Worm (Caenorhabditis elegans) whole organism, L4 larva: ENCODE data around the gene srh-127.

Experiments
- D1046.2 ChIP-seq: fragments of 200-800 bp; sonication (Bioruptor generic); IDR thresholded peaks from 2 replicates; pipeline ENCODE4 v1.3.6; 2022; ENCODE audit warnings: missing genetic modification characterization, missing compliant biosample characterization
- F37D6.2 ChIP-seq: sonication (generic microtip); optimal IDR thresholded peaks from 2 replicates; lab custom pipeline; 2016; ENCODE audit warnings: mild to moderate bottlenecking, missing genetic modification characterization, missing compliant biosample characterization
- F44E2.7 ChIP-seq: fragments of 200-800 bp; sonication (Bioruptor generic); IDR thresholded peaks from 2 replicates; pipeline ENCODE4 v2.1.2; 2022; ENCODE audit warnings: missing genetic modification characterization, missing compliant biosample characterization
- Y5F2A.4 ChIP-seq: fragments of 200-800 bp; sonication (Bioruptor generic); optimal IDR thresholded peaks from 2 replicates; lab custom pipeline; 2018; ENCODE audit warnings: mild to moderate bottlenecking, missing genetic modification characterization, missing compliant biosample characterization
- ZK337.2 ChIP-seq: fragments of 200-800 bp; sonication (Bioruptor generic); IDR thresholded peaks from 2 replicates; pipeline ENCODE4 v1.3.6; 2022; ENCODE audit warnings: missing genetic modification reagents, missing genetic modification characterization, missing compliant biosample characterization
- ZK546.5 ChIP-seq, 2 experiments: sonication (generic microtip); optimal IDR thresholded peaks; 2 replicates each; lab custom pipeline; 2017; ENCODE audit warnings: missing biosample characterization in 2 of 2, missing genetic modification characterization in 2 of 2
- aha-1 ChIP-seq: fragments of 150-350 bp; peaks from one replicate; lab custom pipeline; 2014; ENCODE audit warnings: missing biosample characterization, missing genetic modification characterization
- attf-4 ChIP-seq: sonication (generic microtip); optimal IDR thresholded peaks from 3 replicates; lab custom pipeline; 2017; ENCODE audit warnings: missing biosample characterization, missing genetic modification characterization
- ceh-32 ChIP-seq: sonication (generic microtip); optimal IDR thresholded peaks from 2 replicates; lab custom pipeline; 2016; ENCODE audit warnings: mild to moderate bottlenecking, missing genetic modification characterization, missing compliant biosample characterization; ENCODE audit not compliant: poor library complexity
- ceh-62 ChIP-seq: sonication (generic microtip); optimal IDR thresholded peaks from 2 replicates; lab custom pipeline; 2017; ENCODE audit warnings: missing biosample characterization, missing genetic modification characterization
- ceh-82 ChIP-seq: sonication (generic microtip); optimal IDR thresholded peaks from 2 replicates; lab custom pipeline; 2017; ENCODE audit warnings: missing biosample characterization, missing genetic modification characterization
- cey-2 ChIP-seq: sonication (generic microtip); optimal IDR thresholded peaks from 3 replicates; lab custom pipeline; 2017; ENCODE audit warnings: missing genetic modification characterization, mild to moderate bottlenecking, missing compliant biosample characterization, antibody characterized with exemption, borderline replicate concordance; ENCODE audit not compliant: insufficient read depth
- daf-16 ChIP-seq, 3 experiments: sonication (generic microtip); optimal IDR thresholded peaks; 2 replicates each; lab custom pipeline; 2016 to 2017; ENCODE audit warnings: missing genetic modification characterization in 3 of 3, missing genetic modification reagents in 3 of 3, mild to moderate bottlenecking in 2 of 3, missing compliant biosample characterization in 2 of 3, missing biosample characterization in 1 of 3, moderate library complexity in 1 of 3
- daf-8 ChIP-seq: fragments of 200-800 bp; sonication (Bioruptor generic); IDR thresholded peaks from 2 replicates; pipeline ENCODE4 v1.3.6; 2022; ENCODE audit warnings: missing genetic modification characterization, missing compliant biosample characterization
- dmd-6 ChIP-seq: fragments of 200-800 bp; sonication (Bioruptor generic); IDR thresholded peaks from 2 replicates; pipeline ENCODE4 v1.3.6; 2022; ENCODE audit warnings: missing genetic modification reagents, missing genetic modification characterization, missing compliant biosample characterization
- dve-1 ChIP-seq: sonication (generic microtip); optimal IDR thresholded peaks from 2 replicates; lab custom pipeline; 2017; ENCODE audit warnings: antibody characterized with exemption, mild to moderate bottlenecking, missing genetic modification characterization, missing compliant biosample characterization; ENCODE audit not compliant: insufficient read depth
- egl-27 ChIP-seq: sonication (generic microtip); optimal IDR thresholded peaks from 3 replicates; lab custom pipeline; 2017; ENCODE audit warnings: missing biosample characterization, missing genetic modification reagents, missing genetic modification characterization
- fkh-10 ChIP-seq: fragments of 150-350 bp; optimal IDR thresholded peaks from 2 replicates; lab custom pipeline; 2014; ENCODE audit warnings: missing biosample characterization, missing genetic modification reagents, missing genetic modification characterization
- hlh-11 ChIP-seq: fragments of 200-800 bp; sonication (Bioruptor generic); optimal IDR thresholded peaks from 2 replicates; lab custom pipeline; 2018; ENCODE audit warnings: mild to moderate bottlenecking, missing genetic modification characterization, missing compliant biosample characterization
- hmg-1.1 ChIP-seq: fragments of 200-800 bp; sonication (Bioruptor generic); IDR thresholded peaks from 2 replicates; pipeline ENCODE4 v1.3.6; 2022; ENCODE audit warnings: missing genetic modification reagents, missing genetic modification characterization, missing compliant biosample characterization
- jun-1 ChIP-seq: fragments of 150-350 bp; optimal IDR thresholded peaks from 2 replicates; lab custom pipeline; 2014; ENCODE audit warnings: missing biosample characterization, missing genetic modification reagents, missing genetic modification characterization
- lim-7 ChIP-seq: fragments of 200-800 bp; sonication (Bioruptor generic); IDR thresholded peaks from 2 replicates; pipeline ENCODE4 v1.3.6; 2022; ENCODE audit warnings: missing genetic modification characterization, missing compliant biosample characterization
- lin-29 ChIP-seq: fragments of 200-800 bp; sonication (Bioruptor generic); IDR thresholded peaks from 2 replicates; pipeline ENCODE4 v1.3.6; 2022; ENCODE audit warnings: missing genetic modification reagents, missing genetic modification characterization, missing compliant biosample characterization
- lin-38 ChIP-seq: fragments of 200-800 bp; sonication (Bioruptor generic); IDR thresholded peaks from 2 replicates; pipeline ENCODE4 v1.3.6; 2022; ENCODE audit warnings: missing genetic modification reagents, missing genetic modification characterization, missing compliant biosample characterization
- lin-39 ChIP-seq: fragments of 150-350 bp; optimal IDR thresholded peaks from 2 replicates; lab custom pipeline; 2014; ENCODE audit warnings: missing biosample characterization, missing genetic modification reagents, missing genetic modification characterization
- mep-1 ChIP-seq: fragments of 150-350 bp; sonication (generic microtip); optimal IDR thresholded peaks from 3 replicates; lab custom pipeline; 2014; ENCODE audit warnings: missing biosample characterization, missing genetic modification characterization
- mes-2 ChIP-seq: sonication (generic microtip); optimal IDR thresholded peaks from 2 replicates; lab custom pipeline; 2016; ENCODE audit warnings: missing genotype, mild to moderate bottlenecking, missing genetic modification characterization, missing compliant biosample characterization; ENCODE audit not compliant: poor library complexity, severe bottlenecking
- mxl-3 ChIP-seq: fragments of 200-800 bp; sonication (Bioruptor generic); optimal IDR thresholded peaks from 2 replicates; lab custom pipeline; 2018; ENCODE audit warnings: mild to moderate bottlenecking, missing genetic modification characterization, missing compliant biosample characterization
- nhr-102 ChIP-seq: sonication (generic microtip); optimal IDR thresholded peaks from 2 replicates; lab custom pipeline; 2016; ENCODE audit warnings: mild to moderate bottlenecking, missing genetic modification characterization, moderate library complexity, missing compliant biosample characterization
- nhr-48 ChIP-seq: sonication (generic microtip); optimal IDR thresholded peaks from 2 replicates; lab custom pipeline; 2016; ENCODE audit warnings: mild to moderate bottlenecking, missing genetic modification characterization, missing compliant biosample characterization
- php-3 ChIP-seq: fragments of 200-800 bp; sonication (Bioruptor generic); IDR thresholded peaks from 2 replicates; pipeline ENCODE4 v1.3.6; 2022; ENCODE audit warnings: missing genetic modification reagents, missing genetic modification characterization, missing compliant biosample characterization
- pqm-1 ChIP-seq: sonication (generic microtip); optimal IDR thresholded peaks from 2 replicates; lab custom pipeline; 2017; ENCODE audit warnings: missing biosample characterization, missing genetic modification characterization
- saeg-2 ChIP-seq: fragments of 200-800 bp; sonication (Bioruptor generic); IDR thresholded peaks from 2 replicates; pipeline ENCODE4 v1.3.6; 2022; ENCODE audit warnings: missing genetic modification reagents, missing genetic modification characterization, missing compliant biosample characterization
- set-16 ChIP-seq: fragments of 200-800 bp; sonication (Bioruptor generic); IDR thresholded peaks from 2 replicates; pipeline ENCODE4 v1.3.6; 2022; ENCODE audit warnings: missing genetic modification reagents, missing genetic modification characterization, missing compliant biosample characterization
- skn-1 ChIP-seq: fragments of 150-350 bp; optimal IDR thresholded peaks from 2 replicates; lab custom pipeline; 2014; ENCODE audit warnings: missing biosample characterization, missing genetic modification characterization
- snpc-4 ChIP-seq: fragments of 150-350 bp; optimal IDR thresholded peaks from 2 replicates; lab custom pipeline; 2014; ENCODE audit warnings: missing biosample characterization, missing genetic modification characterization
- unc-130 ChIP-seq: sonication (generic microtip); optimal IDR thresholded peaks from 2 replicates; lab custom pipeline; 2016; ENCODE audit warnings: missing genetic modification reagents, missing genetic modification characterization, missing compliant biosample characterization
- unc-39 ChIP-seq: sonication (generic microtip); optimal IDR thresholded peaks from 2 replicates; lab custom pipeline; 2017; ENCODE audit warnings: missing biosample characterization, missing genetic modification characterization
- unc-62 ChIP-seq, 3 experiments: fragments of 150-350 bp in 1 of 3; sonication (generic microtip); optimal IDR thresholded peaks in 2 of 3; peaks in 1 of 3; 1 replicate in 1 of 3; 2 replicates in 2 of 3; lab custom pipeline; 2014 to 2017; ENCODE audit warnings: missing biosample characterization in 3 of 3, missing genetic modification characterization in 3 of 3, missing genetic modification reagents in 3 of 3, missing genotype in 1 of 3
- zip-2 ChIP-seq: fragments of 150-350 bp; optimal IDR thresholded peaks from 2 replicates; lab custom pipeline; 2014; ENCODE audit warnings: missing biosample characterization, missing genetic modification characterization
- ztf-11 ChIP-seq: fragments of 150-350 bp; optimal IDR thresholded peaks from 2 replicates; lab custom pipeline; 2014; ENCODE audit warnings: missing biosample characterization, missing genetic modification characterization

Gene srh-127

DNA sequence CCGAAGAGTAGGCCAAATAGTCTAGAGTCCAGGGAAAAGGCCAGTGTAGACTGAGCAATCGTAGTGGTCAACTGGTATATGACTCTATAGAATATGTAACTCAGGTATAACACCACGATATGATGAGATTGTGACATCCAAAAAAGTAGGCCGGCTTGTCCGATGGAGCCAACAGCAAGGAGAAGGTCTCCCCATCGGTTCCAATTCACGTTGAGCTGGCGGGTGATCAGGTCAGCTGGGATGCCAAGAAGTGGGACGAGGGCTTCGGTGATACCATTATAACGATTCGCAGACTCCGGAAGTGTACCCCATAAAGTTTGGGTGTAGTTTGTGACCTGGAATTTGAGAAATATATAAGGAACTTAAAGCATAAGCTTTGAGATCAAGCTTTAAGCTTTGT, 20.1 kb upstream of the srh-127 start:
- no peak for TF ChIP-seq unc-39 (tag; lab: Kevin White, UChicago)
- TF ChIP-seq nhr-48 (tag; lab: Kevin White, UChicago): no peak
- no peak for TF ChIP-seq saeg-2 (GFP tag; lab: Robert Waterston, UW)
- TF ChIP-seq unc-62 (GFP tag; optimal IDR thresholded peaks at IDR 0.05 in 1 of 2; lab: Kevin White, UChicago): peak in 1 of 2 experiments; percentile 88
- TF ChIP-seq unc-62 (tag; optimal IDR thresholded peaks at IDR 0.05; lab: Kevin White, UChicago): no peak
- no peak for TF ChIP-seq ceh-32 (tag; lab: Kevin White, UChicago)
- TF ChIP-seq ztf-11 (tag; lab: Kevin White, UChicago): no peak
- peak; percentile 17 for TF ChIP-seq nhr-102 (tag; lab: Kevin White, UChicago)
- TF ChIP-seq F44E2.7 (GFP tag; lab: Robert Waterston, UW): 0 out of 2 replicates have a peak, but pooled peaks have one; percentile 18

ce11 chrV:2875422-2875821, 17.7 kb upstream of the srh-127 start, which contains the start of gene folt-2:
Gene folt-2 (minus strand): TSS chrV:2875600.
- no peak for TF ChIP-seq mxl-3 (GFP tag; lab: Kevin White, UChicago)
- TF ChIP-seq dmd-6 (GFP tag; lab: Robert Waterston, UW): peak; percentile 72
- TF ChIP-seq hmg-1.1 (GFP tag; lab: Robert Waterston, UW): no peak
- peak; percentile 25 for TF ChIP-seq pqm-1
- no peak for TF ChIP-seq jun-1 (tag; lab: Kevin White, UChicago)
- TF ChIP-seq ZK337.2 (GFP tag; lab: Robert Waterston, UW): no peak
- no peak for TF ChIP-seq fkh-10
- no peak for TF ChIP-seq F37D6.2 (tag; lab: Kevin White, UChicago)
- TF ChIP-seq egl-27: no peak
- peak; percentile 56; the same call in 1 of the 2 replicates for TF ChIP-seq php-3 (GFP tag; lab: Robert Waterston, UW)
- no peak for TF ChIP-seq zip-2 (tag; lab: Kevin White, UChicago)
- TF ChIP-seq lin-39: no peak
- no peak for TF ChIP-seq ceh-82 (tag; lab: Kevin White, UChicago)
- no peak for TF ChIP-seq lim-7 (GFP tag; lab: Robert Waterston, UW)
- TF ChIP-seq mes-2 (tag; lab: Kevin White, UChicago): no peak
- TF ChIP-seq dve-1 (tag; lab: Kevin White, UChicago): peak; percentile 74
- TF ChIP-seq hlh-11 (tag; lab: Kevin White, UChicago): peak; percentile 37
- TF ChIP-seq Y5F2A.4: no peak
- TF ChIP-seq mep-1 (tag; lab: Kevin White, UChicago): peak; percentile 16
- TF ChIP-seq lin-38 (GFP tag; lab: Robert Waterston, UW): no peak
- TF ChIP-seq cey-2 (tag; lab: Kevin White, UChicago): no peak
- TF ChIP-seq unc-130: no peak
- no peak for TF ChIP-seq D1046.2 (GFP tag; lab: Robert Waterston, UW)
- TF ChIP-seq attf-4 (tag; lab: Kevin White, UChicago): no peak
- no peak for TF ChIP-seq F44E2.7 (GFP tag; lab: Robert Waterston, UW)
- TF ChIP-seq daf-16 (GFP tag; optimal IDR thresholded peaks at IDR 0.05; lab: Kevin White, UChicago): no peak
- peak; percentile 48 for TF ChIP-seq daf-16 (tag; optimal IDR thresholded peaks at IDR 0.05; lab: Kevin White, UChicago)

- TF ChIP-seq F44E2.7 (GFP tag; lab: Robert Waterston, UW) (no peak), php-3 (GFP tag; lab: Robert Waterston, UW) (0 out of 2 replicates have a peak, but pooled peaks have one; percentile 13), nhr-48 (tag; lab: Kevin White, UChicago) (no peak), aha-1 (tag; lab: Kevin White, UChicago) (peak; percentile 65), snpc-4 (tag; lab: Kevin White, UChicago) (no peak), lim-7 (GFP tag; lab: Robert Waterston, UW) (no peak), daf-8 (no peak), unc-62 (GFP tag; optimal IDR thresholded peaks at IDR 0.05 in 1 of 2; lab: Kevin White, UChicago) (peak in 1 of 2 experiments; percentile 76), unc-62 (tag; optimal IDR thresholded peaks at IDR 0.05; lab: Kevin White, UChicago) (no peak), ZK546.5 (tag; optimal IDR thresholded peaks at IDR 0.05; lab: Kevin White, UChicago) (no peak), set-16 (GFP tag; lab: Robert Waterston, UW) (no peak), ceh-62 (tag; lab: Kevin White, UChicago) (no peak), attf-4 (tag; lab: Kevin White, UChicago) (no peak), skn-1 (tag; lab: Kevin White, UChicago) (no peak), lin-29 (GFP tag; lab: Robert Waterston, UW) (no peak), dve-1 (tag; lab: Kevin White, UChicago) (no peak), hmg-1.1 (GFP tag; lab: Robert Waterston, UW) (no peak)
- TF ChIP-seq, all 104 proteins: peak for 3
Measured at ce11 chrV:2876188-2876831, 16.8 kb upstream of the srh-127 start.
